Worm (Caenorhabditis elegans) whole organism, early embryonic: ENCODE measurements around the gene T23B7.2.
"Not testable (repeated sequence)": the region's sequence is repeated elsewhere in the genome, so short reads cannot be mapped to it uniquely, and the experiment has no call there.

Experiments
- B0310.2 ChIP-seq: sonication (generic microtip); optimal IDR thresholded peaks from 2 replicates; lab custom pipeline; 2016; ENCODE audit warnings: mild to moderate bottlenecking, missing genetic modification characterization, missing compliant biosample characterization
- F13C5.2 ChIP-seq: sonication (generic microtip); optimal IDR thresholded peaks from 2 replicates; lab custom pipeline; 2017; ENCODE audit warnings: mild to moderate bottlenecking, missing genetic modification characterization, inconsistent platforms, missing compliant biosample characterization
- ama-1 ChIP-seq: fragments of 150-350 bp; optimal IDR thresholded peaks from 2 replicates; lab custom pipeline; 2014
- flt-1 ChIP-seq: fragments of 200-800 bp; sonication (Bioruptor generic); IDR thresholded peaks from 2 replicates; pipeline ENCODE4 v1.3.6; 2022; ENCODE audit warnings: missing genetic modification characterization, missing compliant biosample characterization
- pes-1 ChIP-seq: fragments of 200-800 bp; sonication (Bioruptor generic); IDR thresholded peaks from 2 replicates; pipeline ENCODE4 v1.3.6; 2022; ENCODE audit warnings: missing genetic modification reagents, missing genetic modification characterization, missing compliant biosample characterization
- scrt-1 ChIP-seq: fragments of 200-800 bp; sonication (Bioruptor generic); IDR thresholded peaks from 2 replicates; pipeline ENCODE4 v1.3.6; 2022; ENCODE audit warnings: missing genetic modification characterization, missing compliant biosample characterization
- sea-1 ChIP-seq: fragments of 200-800 bp; sonication (Bioruptor generic); conservative IDR thresholded peaks from 2 replicates; pipeline ENCODE4 v1.3.6; 2022; ENCODE audit warnings: missing genetic modification characterization, missing compliant biosample characterization

DNA sequence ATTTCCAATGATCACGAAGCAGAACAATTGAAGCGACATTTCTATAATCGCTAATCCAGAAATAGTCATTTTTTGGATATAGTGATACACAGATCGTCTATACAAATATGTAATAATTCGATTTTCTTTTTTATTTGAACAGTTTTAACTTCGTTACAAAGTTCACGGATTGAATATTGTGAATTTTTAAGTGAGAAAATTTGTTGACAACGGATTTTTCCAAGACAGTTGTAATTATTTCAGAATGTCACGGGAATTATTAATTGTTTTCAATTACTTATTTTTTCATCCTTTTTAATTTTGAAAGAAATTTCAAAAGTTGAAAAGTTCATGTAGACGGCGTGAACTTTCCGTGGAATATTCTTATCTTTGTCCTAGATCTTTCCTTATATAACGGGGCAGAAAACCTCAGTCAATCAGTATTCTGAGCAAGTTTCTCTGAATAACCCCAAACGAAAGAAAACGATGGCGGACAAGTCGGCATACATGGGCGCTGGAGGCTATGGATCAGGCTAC lies at the start of gene T23B7.2, which contains the start of gene nspd-4:
- not testable (repeated sequence) for TF ChIP-seq B0310.2; ama-1; F13C5.2 (tag; lab: Kevin White, UChicago); flt-1; pes-1 (GFP tag; lab: Robert Waterston, UW); sea-1; scrt-1 (GFP tag; lab: Robert Waterston, UW)
